Worm (Caenorhabditis elegans) whole organism, L2 larva: ENCODE data around the gene col-148.

ENCODE experiments used
- C34F6.9 ChIP-seq: fragments of 150-350 bp; optimal IDR thresholded peaks from 2 replicates; lab custom pipeline; 2014; ENCODE audit warnings: missing biosample characterization, missing genetic modification characterization
- F13H6.1 ChIP-seq: sonication (generic microtip); optimal IDR thresholded peaks from 2 replicates; lab custom pipeline; 2016; ENCODE audit warnings: missing genetic modification characterization, missing compliant biosample characterization
- Y55F3AM.14 ChIP-seq: fragments of 200-800 bp; sonication (Bioruptor generic); optimal IDR thresholded peaks from 2 replicates; lab custom pipeline; 2018; ENCODE audit warnings: mild to moderate bottlenecking, missing genetic modification characterization, missing compliant biosample characterization
- alr-1 ChIP-seq: fragments of 150-350 bp; optimal IDR thresholded peaks from 2 replicates; lab custom pipeline; 2014; ENCODE audit warnings: missing biosample characterization, missing genetic modification characterization
- aly-2 ChIP-seq: fragments of 150-350 bp; optimal IDR thresholded peaks from 2 replicates; lab custom pipeline; 2014; ENCODE audit warnings: missing biosample characterization, missing genetic modification characterization
- ama-1 ChIP-seq: fragments of 150-350 bp; optimal IDR thresholded peaks from 2 replicates; lab custom pipeline; 2018; ENCODE audit warnings: inconsistent platforms
- ceh-16 ChIP-seq: fragments of 150-350 bp; optimal IDR thresholded peaks from 2 replicates; lab custom pipeline; 2014; ENCODE audit warnings: missing biosample characterization, missing genetic modification characterization
- ceh-82 ChIP-seq: fragments of 150-350 bp; optimal IDR thresholded peaks from 2 replicates; lab custom pipeline; 2014; ENCODE audit warnings: missing biosample characterization, missing genetic modification characterization
- dmd-4 ChIP-seq: sonication (generic microtip); optimal IDR thresholded peaks from 2 replicates; lab custom pipeline; 2017; ENCODE audit warnings: missing biosample characterization, missing genetic modification characterization
- egl-27 ChIP-seq: sonication (generic microtip); optimal IDR thresholded peaks from 3 replicates; lab custom pipeline; 2017; ENCODE audit warnings: missing biosample characterization, missing genetic modification reagents, missing genetic modification characterization
- elt-1 ChIP-seq: fragments of 150-350 bp; optimal IDR thresholded peaks from 2 replicates; lab custom pipeline; 2014; ENCODE audit warnings: missing biosample characterization, missing genetic modification characterization
- elt-3 ChIP-seq: sonication (generic microtip); optimal IDR thresholded peaks from 2 replicates; lab custom pipeline; 2017; ENCODE audit warnings: missing biosample characterization, missing genetic modification characterization
- fos-1 ChIP-seq: fragments of 150-350 bp; optimal IDR thresholded peaks from 2 replicates; lab custom pipeline; 2014; ENCODE audit warnings: missing biosample characterization, missing genetic modification characterization
- gmeb-1 ChIP-seq: fragments of 150-350 bp; optimal IDR thresholded peaks from 2 replicates; lab custom pipeline; 2014; ENCODE audit warnings: missing biosample characterization, missing genetic modification characterization
- lin-11 ChIP-seq: fragments of 150-350 bp; sonication (generic microtip); optimal IDR thresholded peaks from 2 replicates; lab custom pipeline; 2014; ENCODE audit warnings: missing biosample characterization, missing genetic modification characterization, inconsistent platforms, mixed read lengths
- lin-13 ChIP-seq: fragments of 150-350 bp; optimal IDR thresholded peaks from 2 replicates; lab custom pipeline; 2014; ENCODE audit warnings: missing biosample characterization, missing genetic modification reagents, missing genetic modification characterization
- lin-39 ChIP-seq: fragments of 150-350 bp; optimal IDR thresholded peaks from 2 replicates; lab custom pipeline; 2014; ENCODE audit warnings: missing biosample characterization, missing genetic modification reagents, missing genetic modification characterization
- lsy-2 ChIP-seq, 2 experiments: fragments of 150-350 bp in 1 of 2; sonication (generic microtip) in 1 of 2; optimal IDR thresholded peaks; 2 replicates each; lab custom pipeline; 2014 to 2017; ENCODE audit warnings: missing biosample characterization in 2 of 2, missing genetic modification characterization in 2 of 2
- mab-5 ChIP-seq: fragments of 150-350 bp; optimal IDR thresholded peaks from 2 replicates; lab custom pipeline; 2014; ENCODE audit warnings: missing biosample characterization, missing genetic modification characterization
- mbf-1 ChIP-seq: sonication (generic microtip); optimal IDR thresholded peaks from 2 replicates; lab custom pipeline; 2017; ENCODE audit warnings: missing biosample characterization, missing genetic modification characterization
- mdl-1 ChIP-seq, 2 experiments: fragments of 150-350 bp in 1 of 2; sonication (generic microtip) in 1 of 2; optimal IDR thresholded peaks; 2 replicates each; lab custom pipeline; 2017; ENCODE audit warnings: missing biosample characterization in 2 of 2, missing genetic modification characterization in 2 of 2
- nhr-10 ChIP-seq: sonication (generic microtip); optimal IDR thresholded peaks from 2 replicates; lab custom pipeline; 2017; ENCODE audit warnings: missing biosample characterization, missing genetic modification characterization
- nhr-11 ChIP-seq: fragments of 150-350 bp; optimal IDR thresholded peaks from 2 replicates; lab custom pipeline; 2014; ENCODE audit warnings: missing biosample characterization, missing genetic modification characterization
- nhr-12 ChIP-seq: fragments of 150-350 bp; optimal IDR thresholded peaks from 2 replicates; lab custom pipeline; 2014; ENCODE audit warnings: missing biosample characterization, missing genetic modification characterization
- nhr-21 ChIP-seq: fragments of 150-350 bp; optimal IDR thresholded peaks from 2 replicates; lab custom pipeline; 2014; ENCODE audit warnings: missing biosample characterization, missing genetic modification characterization
- nhr-23 ChIP-seq: fragments of 150-350 bp; optimal IDR thresholded peaks from 2 replicates; lab custom pipeline; 2014; ENCODE audit warnings: missing biosample characterization, missing genetic modification reagents, missing genetic modification characterization
- nhr-237 ChIP-seq: fragments of 150-350 bp; optimal IDR thresholded peaks from 2 replicates; lab custom pipeline; 2014; ENCODE audit warnings: missing biosample characterization, missing genetic modification characterization
- nhr-25 ChIP-seq: fragments of 150-350 bp; sonication (generic microtip); optimal IDR thresholded peaks from 3 replicates; lab custom pipeline; 2014; ENCODE audit warnings: missing biosample characterization, missing genetic modification characterization
- nhr-6 ChIP-seq: fragments of 150-350 bp; optimal IDR thresholded peaks from 2 replicates; lab custom pipeline; 2014; ENCODE audit warnings: missing biosample characterization, missing genetic modification characterization
- peb-1 ChIP-seq: fragments of 150-350 bp; optimal IDR thresholded peaks from 2 replicates; lab custom pipeline; 2014; ENCODE audit warnings: missing biosample characterization, missing genetic modification characterization
- skn-1 ChIP-seq: sonication (generic microtip); optimal IDR thresholded peaks from 2 replicates; lab custom pipeline; 2017; ENCODE audit warnings: missing biosample characterization, missing genetic modification characterization
- snpc-4 ChIP-seq: fragments of 150-350 bp; optimal IDR thresholded peaks from 2 replicates; lab custom pipeline; 2014; ENCODE audit warnings: missing biosample characterization, missing genetic modification characterization
- unc-39 ChIP-seq: fragments of 150-350 bp; optimal IDR thresholded peaks from 2 replicates; lab custom pipeline; 2014; ENCODE audit warnings: missing biosample characterization, missing genetic modification characterization
- zag-1 ChIP-seq: fragments of 150-350 bp; optimal IDR thresholded peaks from 2 replicates; lab custom pipeline; 2014; ENCODE audit warnings: missing biosample characterization, missing genetic modification characterization
- ztf-1 ChIP-seq: fragments of 200-800 bp; sonication (Bioruptor generic); conservative IDR thresholded peaks from 2 replicates; pipeline ENCODE4 v1.3.6; 2022; ENCODE audit warnings: missing genetic modification characterization, missing compliant biosample characterization
- ztf-11 ChIP-seq: sonication (generic microtip); optimal IDR thresholded peaks from 2 replicates; lab custom pipeline; 2017; ENCODE audit warnings: missing biosample characterization, missing genetic modification characterization
- ztf-4 ChIP-seq: fragments of 150-350 bp; optimal IDR thresholded peaks from 2 replicates; lab custom pipeline; 2014; ENCODE audit warnings: missing biosample characterization, missing genetic modification characterization

The col-148 gene

ce11 chrV:10222007-10222406 lies 19.5 kb upstream of the col-148 start, which contains the start of gene C12D8.20:
TSS of gene C12D8.20 (plus strand) at chrV:10222307.
- no peak for TF ChIP-seq ztf-1 (GFP tag; lab: Robert Waterston, UW)
- TF ChIP-seq skn-1 = no peak
- TF ChIP-seq F13H6.1 (tag; lab: Kevin White, UChicago) = no peak
- TF ChIP-seq mdl-1 (tag; optimal IDR thresholded peaks at IDR 0.05; lab: Kevin White, UChicago) = no peak
- no peak for TF ChIP-seq ceh-82
- no peak for TF ChIP-seq nhr-23 (tag; lab: Kevin White, UChicago)
- TF ChIP-seq zag-1 (tag; lab: Kevin White, UChicago) = no peak
- TF ChIP-seq ama-1 (lab: Kevin White, UChicago) = no peak
- TF ChIP-seq egl-27 = no peak
- TF ChIP-seq lin-11 (tag; lab: Kevin White, UChicago) = no peak
- no peak for TF ChIP-seq nhr-11 (tag; lab: Kevin White, UChicago)
- TF ChIP-seq elt-1 (tag; lab: Kevin White, UChicago) = no peak
- no peak for TF ChIP-seq lin-39 (tag; lab: Kevin White, UChicago)
- no peak for TF ChIP-seq Y55F3AM.14 (GFP tag; lab: Kevin White, UChicago)
- no peak for TF ChIP-seq mbf-1 (tag; lab: Kevin White, UChicago)
- TF ChIP-seq nhr-12 (tag; lab: Kevin White, UChicago) = no peak
- TF ChIP-seq unc-39 = no peak
- TF ChIP-seq aly-2 (tag; lab: Kevin White, UChicago) = no peak
- TF ChIP-seq ztf-11 = no peak
- TF ChIP-seq nhr-21 (tag; lab: Kevin White, UChicago) = no peak
- TF ChIP-seq, all 48 proteins: peak for 0

ce11 chrV:10224619-10225018 lies 16.9 kb upstream of the col-148 start:
- TF ChIP-seq unc-39 = no peak
- TF ChIP-seq lin-13 (GFP tag; lab: Kevin White, UChicago) = no peak
- TF ChIP-seq fos-1 (tag; lab: Kevin White, UChicago) = peak; percentile 60
- no peak for TF ChIP-seq nhr-25 (tag; lab: Kevin White, UChicago)
- TF ChIP-seq snpc-4 (tag; lab: Kevin White, UChicago) = no peak
- TF ChIP-seq aly-2 (tag; lab: Kevin White, UChicago) = no peak
- no peak for TF ChIP-seq nhr-21 (tag; lab: Kevin White, UChicago)
- TF ChIP-seq Y55F3AM.14 (GFP tag; lab: Kevin White, UChicago) = no peak
- TF ChIP-seq nhr-23 (tag; lab: Kevin White, UChicago) = no peak

- TF ChIP-seq dmd-4 (tag; lab: Kevin White, UChicago) (no peak), mab-5 (tag; lab: Kevin White, UChicago) (no peak), egl-27 (no peak), zag-1 (tag; lab: Kevin White, UChicago) (no peak), nhr-10 (tag; lab: Kevin White, UChicago) (no peak), fos-1 (tag; lab: Kevin White, UChicago) (peak; percentile 62), ama-1 (lab: Kevin White, UChicago) (no peak), nhr-23 (tag; lab: Kevin White, UChicago) (no peak), lsy-2 (tag; optimal IDR thresholded peaks at IDR 0.05; lab: Kevin White, UChicago) (no peak)
Measured at ce11 chrV:10225610-10226009, 15.9 kb upstream of the col-148 start, which contains the start of gene daf-36. TSS of gene daf-36 (minus strand) at chrV:10225710.

ce11 chrV:10227333-10227732 lies 14.2 kb upstream of the col-148 start, which contains the start of gene ttr-19:
TSS of gene ttr-19 (minus strand) at chrV:10227433.
- TF ChIP-seq zag-1 (tag; lab: Kevin White, UChicago) = no peak
- no peak for TF ChIP-seq nhr-6 (tag; lab: Kevin White, UChicago)
- no peak for TF ChIP-seq gmeb-1 (tag; lab: Kevin White, UChicago)
- TF ChIP-seq ztf-11 = no peak
- no peak for TF ChIP-seq ztf-4
- TF ChIP-seq lin-13 (GFP tag; lab: Kevin White, UChicago) = no peak
- no peak for TF ChIP-seq ceh-16 (tag; lab: Kevin White, UChicago)
- TF ChIP-seq nhr-11 (tag; lab: Kevin White, UChicago) = no peak
- no peak for TF ChIP-seq elt-3
- no peak for TF ChIP-seq snpc-4 (tag; lab: Kevin White, UChicago)
- no peak for TF ChIP-seq peb-1 (tag; lab: Kevin White, UChicago)
- TF ChIP-seq dmd-4 (tag; lab: Kevin White, UChicago) = no peak
- TF ChIP-seq ceh-82 = no peak
- no peak for TF ChIP-seq nhr-21 (tag; lab: Kevin White, UChicago)
- no peak for TF ChIP-seq nhr-237 (tag; lab: Kevin White, UChicago)
- TF ChIP-seq unc-39 = no peak
- no peak for TF ChIP-seq C34F6.9 (tag; lab: Kevin White, UChicago)
- no peak for TF ChIP-seq alr-1 (tag; lab: Kevin White, UChicago)
- TF ChIP-seq, all 48 proteins: peak for 0
